Worm (Caenorhabditis elegans): Measurements from ENCODE around the gene F37C4.8.

ce11 chrIV:3843019-3843527 lies 37.9 kb downstream of the F37C4.8 start:
- TF ChIP-seq ref-1 (GFP tag; conservative IDR thresholded peaks at IDR 0.05) = no peak
- no peak for TF ChIP-seq med-1 (GFP tag; optimal IDR thresholded peaks at IDR 0.05; ENCODE audit: insufficient read depth)
- TF ChIP-seq ztf-29 (GFP tag; IDR thresholded peaks at IDR 0.05) = no peak
- TF ChIP-seq T22C8.4 (GFP tag; IDR thresholded peaks at IDR 0.05) = no peak
- no peak for TF ChIP-seq flt-1 (GFP tag; IDR thresholded peaks at IDR 0.05)
- no peak for TF ChIP-seq klf-2 (GFP tag; conservative IDR thresholded peaks at IDR 0.05)
- TF ChIP-seq ztf-23 (GFP tag; IDR thresholded peaks at IDR 0.05) = no peak
- no peak for TF ChIP-seq tab-1 (GFP tag; IDR thresholded peaks at IDR 0.05)
